Worm (Caenorhabditis elegans): ENCODE results near the gene srb-12.

Gene srb-12

DNA sequence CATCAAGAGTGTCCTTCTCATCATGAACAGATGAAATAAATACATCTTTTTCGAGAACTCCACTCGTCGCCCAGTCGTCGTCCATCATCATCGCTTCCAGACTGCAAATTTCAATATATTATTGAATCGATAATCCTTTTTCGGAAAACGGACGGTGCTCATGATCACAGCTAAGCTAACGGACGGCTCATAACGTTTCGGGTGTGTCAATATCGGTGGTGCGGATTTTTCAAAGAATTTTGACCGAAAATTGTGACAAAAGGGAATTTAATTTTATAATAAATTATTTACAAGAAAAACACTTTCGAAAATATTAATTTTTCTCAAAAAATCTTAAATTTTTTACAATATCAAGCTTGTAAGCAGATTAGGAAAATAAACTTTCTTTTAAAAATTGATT is 33.0 kb upstream of the srb-12 start, which contains the start of gene crh-2:
Gene crh-2, minus strand, starts transcription at position 101 of the 400 bp plus-strand sequence.
- TF ChIP-seq skn-1 (tag; optimal IDR thresholded peaks at IDR 0.05) (no peak), F13H6.1 (tag; optimal IDR thresholded peaks at IDR 0.05) (no peak), lin-11 (tag; optimal IDR thresholded peaks at IDR 0.05) (no peak), sma-9 (GFP tag; optimal IDR thresholded peaks at IDR 0.05) (no peak), sma-9 (tag; optimal IDR thresholded peaks at IDR 0.05) (no peak), peb-1 (tag; optimal IDR thresholded peaks at IDR 0.05) (no peak), R02D3.7 (tag; optimal IDR thresholded peaks at IDR 0.05) (no peak), alr-1 (tag; optimal IDR thresholded peaks at IDR 0.05) (no peak), nhr-77 (tag; optimal IDR thresholded peaks at IDR 0.05) (no peak), lin-39 (tag; optimal IDR thresholded peaks at IDR 0.05) (no peak), sem-4 (tag; optimal IDR thresholded peaks at IDR 0.05) (no peak), nhr-12 (tag; optimal IDR thresholded peaks at IDR 0.05) (no peak), nhr-129 (tag; optimal IDR thresholded peaks at IDR 0.05) (no peak), snpc-4 (tag; optimal IDR thresholded peaks at IDR 0.05) (no peak), ztf-4 (tag; optimal IDR thresholded peaks at IDR 0.05) (no peak), crh-2 (tag; optimal IDR thresholded peaks at IDR 0.05) (no peak), zag-1 (tag; optimal IDR thresholded peaks at IDR 0.05) (no peak), ZK546.5 (tag; optimal IDR thresholded peaks at IDR 0.05) (no peak), nhr-6 (tag; optimal IDR thresholded peaks at IDR 0.05) (no peak)

DNA sequence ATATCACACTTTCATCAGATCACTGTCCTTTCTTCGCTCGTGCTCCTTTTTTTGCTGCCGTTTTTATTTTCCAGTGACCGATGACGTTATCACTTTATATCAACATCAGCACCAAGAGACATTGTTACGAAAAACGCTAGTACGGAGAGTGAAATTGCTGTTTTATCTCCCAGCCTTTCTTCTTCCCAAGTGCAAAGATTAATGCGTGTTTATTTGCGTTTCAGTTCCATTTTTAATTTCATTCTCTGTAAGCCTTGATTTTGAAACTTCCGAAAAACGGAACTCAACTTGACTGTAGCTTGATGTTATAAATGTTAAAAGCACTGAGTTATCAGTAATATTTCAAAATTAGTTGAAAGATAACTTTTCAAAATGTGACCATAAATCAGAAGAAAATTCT is 32.4 kb upstream of the srb-12 start:
- TF ChIP-seq sma-9 (GFP tag; optimal IDR thresholded peaks at IDR 0.05) (peak; percentile 29), sma-9 (tag; optimal IDR thresholded peaks at IDR 0.05) (no peak), lin-13 (GFP tag; optimal IDR thresholded peaks at IDR 0.05) (no peak), fos-1 (tag; optimal IDR thresholded peaks at IDR 0.05) (peak; percentile 63), nhr-237 (tag; optimal IDR thresholded peaks at IDR 0.05) (no peak)

DNA sequence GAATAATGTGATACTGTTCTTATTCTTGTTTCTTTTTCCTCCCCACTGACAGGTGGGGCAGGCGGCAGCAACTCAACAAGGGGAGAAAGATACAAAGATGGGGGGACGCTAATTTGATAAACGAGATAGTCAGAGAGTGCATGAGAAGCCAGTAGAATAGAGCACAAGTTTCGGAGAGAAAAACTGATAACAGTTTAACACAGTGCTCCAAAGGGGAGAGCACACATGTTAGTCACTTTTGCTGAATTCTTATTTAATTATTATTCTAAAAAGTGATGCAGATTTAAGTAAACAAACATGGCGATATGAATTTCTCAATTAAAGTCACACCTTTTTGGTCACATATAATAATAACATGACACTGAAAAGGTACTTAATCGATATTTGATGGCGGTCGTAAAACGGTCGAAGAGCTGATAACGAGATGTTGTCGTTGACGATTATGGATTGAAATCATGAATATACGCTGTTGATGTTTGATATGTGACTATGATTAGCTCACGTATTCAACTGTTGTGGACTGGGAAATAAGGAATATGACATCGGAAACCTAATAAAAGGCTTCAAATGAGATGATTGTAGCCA is 31.6 kb upstream of the srb-12 start:
- TF ChIP-seq nhr-21 (tag; optimal IDR thresholded peaks at IDR 0.05) (no peak), C34F6.9 (tag; optimal IDR thresholded peaks at IDR 0.05) (no peak), egl-27 (tag; optimal IDR thresholded peaks at IDR 0.05) (peak; percentile 15), F13H6.1 (tag; optimal IDR thresholded peaks at IDR 0.05) (peak; percentile 25), ztf-11 (tag; optimal IDR thresholded peaks at IDR 0.05) (no peak), fos-1 (tag; optimal IDR thresholded peaks at IDR 0.05) (peak; percentile 59), alr-1 (tag; optimal IDR thresholded peaks at IDR 0.05) (no peak), unc-55 (GFP tag; optimal IDR thresholded peaks at IDR 0.05) (no peak), nhr-25 (tag; optimal IDR thresholded peaks at IDR 0.05) (no peak), nhr-237 (tag; optimal IDR thresholded peaks at IDR 0.05) (no peak), sma-9 (GFP tag; optimal IDR thresholded peaks at IDR 0.05) (peak; percentile 14), sma-9 (tag; optimal IDR thresholded peaks at IDR 0.05) (no peak), lin-13 (GFP tag; optimal IDR thresholded peaks at IDR 0.05) (no peak)

DNA sequence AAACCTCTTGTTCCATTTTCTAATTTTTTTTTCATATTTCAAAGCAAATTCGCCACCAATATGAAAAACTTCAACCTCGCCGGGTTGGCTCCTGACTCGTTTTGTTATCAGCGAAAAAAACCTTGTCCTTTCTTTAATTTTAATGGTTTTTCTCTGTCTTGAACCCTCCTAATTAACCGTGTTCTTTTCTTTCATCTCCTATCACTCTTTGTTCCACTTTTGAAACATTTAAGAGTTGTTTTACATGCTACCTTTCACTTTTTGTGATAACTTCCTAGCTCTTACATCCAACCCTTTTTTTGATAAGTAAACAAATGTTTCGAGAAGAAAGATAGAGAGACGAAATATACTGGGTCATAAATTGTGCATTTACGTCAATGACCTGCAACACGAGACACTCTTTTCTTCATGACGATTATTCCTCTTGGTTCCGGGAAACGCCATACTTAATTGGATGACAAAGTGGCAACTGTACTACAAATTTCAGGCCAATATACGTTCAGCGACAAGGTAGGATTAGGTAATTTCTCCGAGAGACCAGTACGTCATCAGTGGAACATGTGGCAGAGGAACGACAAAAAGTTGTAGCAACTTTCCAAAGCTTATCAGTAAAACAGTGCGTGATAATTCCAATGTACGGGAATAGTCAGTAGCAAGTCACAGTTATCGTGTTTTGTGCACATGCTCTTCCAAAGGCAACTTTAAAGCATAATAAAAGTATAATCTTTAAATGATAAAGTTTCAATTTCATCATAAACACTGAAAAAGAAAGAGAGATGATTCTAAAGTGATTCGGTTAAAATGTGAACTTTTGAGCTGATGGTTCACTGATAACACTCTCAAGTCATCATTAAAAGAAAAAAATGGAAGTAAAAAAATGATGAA is 30.5 kb upstream of the srb-12 start:
- TF ChIP-seq nhr-237 (tag; optimal IDR thresholded peaks at IDR 0.05) (no peak), unc-55 (GFP tag; optimal IDR thresholded peaks at IDR 0.05) (no peak), unc-62 (GFP tag; optimal IDR thresholded peaks at IDR 0.05) (no peak), ZK546.5 (tag; optimal IDR thresholded peaks at IDR 0.05) (no peak), sma-9 (GFP tag; optimal IDR thresholded peaks at IDR 0.05) (peak; percentile 51), sma-9 (tag; optimal IDR thresholded peaks at IDR 0.05) (no peak), F13H6.1 (tag; optimal IDR thresholded peaks at IDR 0.05) (peak; percentile 2), lin-11 (tag; optimal IDR thresholded peaks at IDR 0.05) (no peak), elt-1 (tag; optimal IDR thresholded peaks at IDR 0.05) (no peak), zag-1 (tag; optimal IDR thresholded peaks at IDR 0.05) (no peak), fos-1 (tag; optimal IDR thresholded peaks at IDR 0.05) (peak; percentile 68), skn-1 (tag; optimal IDR thresholded peaks at IDR 0.05) (no peak), dmd-4 (tag; optimal IDR thresholded peaks at IDR 0.05) (no peak), crh-2 (tag; optimal IDR thresholded peaks at IDR 0.05) (no peak)

DNA sequence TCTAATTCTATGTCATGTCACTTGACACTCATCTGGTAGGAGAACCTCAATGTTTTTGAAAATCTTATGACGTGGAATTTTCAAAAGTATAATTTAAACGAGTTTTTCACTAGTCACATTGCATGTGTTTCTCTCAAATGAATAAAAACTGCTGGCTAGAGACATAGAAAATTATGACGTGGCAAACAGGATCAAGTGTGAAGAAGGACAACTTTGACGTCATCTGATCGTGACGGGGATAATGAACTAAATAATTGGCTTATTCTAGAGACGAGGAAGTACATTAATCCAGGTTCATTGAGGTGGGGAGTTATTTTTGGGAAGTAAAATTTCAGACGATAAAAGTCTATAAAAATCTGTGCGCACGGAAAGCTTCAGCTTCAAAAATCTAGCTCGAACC is 28.8 kb upstream of the srb-12 start:
- TF ChIP-seq egl-27 (tag; optimal IDR thresholded peaks at IDR 0.05) (no peak), nhr-25 (tag; optimal IDR thresholded peaks at IDR 0.05) (peak; percentile 40), lsy-2 (tag; optimal IDR thresholded peaks at IDR 0.05) (peak in 1 of 2 experiments; percentile 38)

All from whole organism, L2 larva.